Fruit fly (Drosophila melanogaster) whole organism, prepupa: Measurements from ENCODE around the gene CG32201.
A peak's percentile ranks its signal among the peaks of the same experiment; 100 is the strongest.

Experiments
- Blimp-1 ChIP-seq: fragments of 200-800 bp; sonication (Bioruptor generic); optimal IDR thresholded peaks from 3 replicates; lab custom pipeline; 2017; ENCODE audit warnings: missing biosample characterization, missing genetic modification characterization, mild to moderate bottlenecking, moderate library complexity, missing genetic modification reagents
- CG10631 ChIP-seq: fragments of 200-800 bp; sonication (Bioruptor generic); optimal IDR thresholded peaks from 2 replicates; lab custom pipeline; 2016; ENCODE audit warnings: missing biosample characterization, missing genetic modification characterization
- CG10669 ChIP-seq: fragments of 200-800 bp; sonication (Bioruptor generic); optimal IDR thresholded peaks from 3 replicates; lab custom pipeline; 2018; ENCODE audit warnings: missing biosample characterization, mild to moderate bottlenecking, missing genetic modification characterization, moderate library complexity
- CG11294 ChIP-seq: fragments of 200-800 bp; sonication (Bioruptor generic); IDR thresholded peaks from 2 replicates; pipeline ENCODE4 v1.3.6; 2022; ENCODE audit warnings: missing biosample characterization, missing genetic modification characterization
- CG11902 ChIP-seq: fragments of 200-800 bp; sonication (Bioruptor generic); optimal IDR thresholded peaks from 3 replicates; lab custom pipeline; 2016; ENCODE audit warnings: missing biosample characterization, missing genetic modification characterization
- CG15336 ChIP-seq: fragments of 200-800 bp; sonication (Bioruptor generic); IDR thresholded peaks from 2 replicates; pipeline ENCODE4 v1.3.6; 2022; ENCODE audit warnings: missing biosample characterization, missing genetic modification characterization
- CG1621 ChIP-seq: fragments of 200-800 bp; sonication (Bioruptor generic); optimal IDR thresholded peaks from 3 replicates; lab custom pipeline; 2018; ENCODE audit warnings: missing biosample characterization, mild to moderate bottlenecking, missing genetic modification characterization
- CG16779 ChIP-seq: fragments of 200-800 bp; sonication (Bioruptor generic); optimal IDR thresholded peaks from 3 replicates; lab custom pipeline; 2017; ENCODE audit warnings: missing biosample characterization, mild to moderate bottlenecking, missing genetic modification characterization
- CG3032 ChIP-seq: fragments of 200-800 bp; optimal IDR thresholded peaks from 2 replicates; lab custom pipeline; 2019; ENCODE audit warnings: missing biosample characterization, mild to moderate bottlenecking, missing genetic modification characterization, moderate library complexity
- CG31627 ChIP-seq: fragments of 200-800 bp; sonication (Bioruptor generic); optimal IDR thresholded peaks from 3 replicates; lab custom pipeline; 2016; ENCODE audit warnings: missing biosample characterization, missing genetic modification characterization
- CG34406 ChIP-seq: fragments of 200-800 bp; sonication (Bioruptor generic); optimal IDR thresholded peaks from 3 replicates; lab custom pipeline; 2016; ENCODE audit warnings: missing biosample characterization, missing genetic modification characterization
- CG4318 ChIP-seq: fragments of 200-800 bp; sonication (Bioruptor generic); optimal IDR thresholded peaks from 3 replicates; lab custom pipeline; 2017; ENCODE audit warnings: missing biosample characterization, mild to moderate bottlenecking, missing genetic modification characterization
- CG6163 ChIP-seq: fragments of 200-800 bp; sonication (Bioruptor generic); IDR thresholded peaks from 3 replicates; pipeline ENCODE4 v1.3.6; 2022; ENCODE audit warnings: missing biosample characterization, missing genetic modification characterization
- CG6792 ChIP-seq: fragments of 200-800 bp; sonication (Bioruptor generic); optimal IDR thresholded peaks from 3 replicates; lab custom pipeline; 2016; ENCODE audit warnings: missing biosample characterization, missing genetic modification characterization
- CG6808 ChIP-seq: fragments of 200-800 bp; sonication (Bioruptor generic); optimal IDR thresholded peaks from 3 replicates; lab custom pipeline; 2017; ENCODE audit warnings: missing biosample characterization, missing genetic modification characterization, mild to moderate bottlenecking, moderate library complexity, missing genetic modification reagents
- CG6854 ChIP-seq: fragments of 200-800 bp; sonication (Bioruptor generic); optimal IDR thresholded peaks from 2 replicates; lab custom pipeline; 2017; ENCODE audit warnings: missing biosample characterization, mild to moderate bottlenecking, missing genetic modification characterization
- CG7368 ChIP-seq: fragments of 200-800 bp; sonication (Bioruptor generic); optimal IDR thresholded peaks from 3 replicates; lab custom pipeline; 2016; ENCODE audit warnings: missing biosample characterization, missing genetic modification characterization
- CG8119 ChIP-seq: fragments of 200-800 bp; sonication (Bioruptor generic); IDR thresholded peaks from 3 replicates; pipeline ENCODE4 v1.3.6; 2022; ENCODE audit warnings: missing biosample characterization, missing genetic modification characterization
- CG9139 ChIP-seq: fragments of 200-800 bp; sonication (Bioruptor generic); optimal IDR thresholded peaks from 3 replicates; lab custom pipeline; 2017; ENCODE audit warnings: missing biosample characterization, mild to moderate bottlenecking, missing genetic modification characterization
- Eip78C ChIP-seq: fragments of 200-800 bp; sonication (Bioruptor generic); peaks from one replicate; lab custom pipeline; 2016; ENCODE audit warnings: missing biosample characterization, missing genetic modification characterization
- Eip93F ChIP-seq: fragments of 200-800 bp; sonication (Bioruptor generic); optimal IDR thresholded peaks from 2 replicates; lab custom pipeline; 2016; ENCODE audit warnings: missing biosample characterization, mild to moderate bottlenecking, missing genetic modification characterization
- Ets21C ChIP-seq: fragments of 200-800 bp; sonication (Bioruptor generic); optimal IDR thresholded peaks from 3 replicates; lab custom pipeline; 2016; ENCODE audit warnings: missing biosample characterization, missing genetic modification characterization
- Ets96B ChIP-seq: fragments of 200-800 bp; optimal IDR thresholded peaks from 2 replicates; lab custom pipeline; 2019; ENCODE audit warnings: missing biosample characterization, mild to moderate bottlenecking, missing genetic modification characterization, moderate library complexity
- Gug ChIP-seq: fragments of 200-800 bp; sonication (Bioruptor generic); IDR thresholded peaks from 2 replicates; pipeline ENCODE4 v1.3.6; 2022; ENCODE audit warnings: missing biosample characterization, missing genetic modification characterization
- Hr38 ChIP-seq: sonication (Bioruptor generic); optimal IDR thresholded peaks from 2 replicates; lab custom pipeline; 2016; ENCODE audit warnings: missing biosample characterization, missing genetic modification characterization
- Hr39 ChIP-seq: fragments of 200-800 bp; sonication (Bioruptor generic); optimal IDR thresholded peaks from 2 replicates; lab custom pipeline; 2016; ENCODE audit warnings: missing biosample characterization, missing genetic modification characterization
- Met ChIP-seq: fragments of 200-800 bp; sonication (Bioruptor generic); optimal IDR thresholded peaks from 3 replicates; lab custom pipeline; 2016; ENCODE audit warnings: missing biosample characterization, missing genetic modification characterization
- Smox ChIP-seq: fragments of 200-800 bp; sonication (Bioruptor generic); optimal IDR thresholded peaks from 3 replicates; lab custom pipeline; 2016; ENCODE audit warnings: missing biosample characterization, missing genetic modification characterization
- Sox102F ChIP-seq: fragments of 200-800 bp; sonication (Bioruptor generic); optimal IDR thresholded peaks from 2 replicates; lab custom pipeline; 2016; ENCODE audit warnings: missing biosample characterization, mild to moderate bottlenecking, missing genetic modification characterization
- Sox14 ChIP-seq: fragments of 200-800 bp; sonication (Bioruptor generic); optimal IDR thresholded peaks from 3 replicates; lab custom pipeline; 2016; ENCODE audit warnings: missing biosample characterization, missing genetic modification characterization
- Sox15 ChIP-seq: fragments of 200-800 bp; sonication (Bioruptor generic); optimal IDR thresholded peaks from 3 replicates; lab custom pipeline; 2016; ENCODE audit warnings: missing biosample characterization, missing genetic modification characterization
- cyc ChIP-seq: fragments of 200-800 bp; sonication (Bioruptor generic); optimal IDR thresholded peaks from 3 replicates; lab custom pipeline; 2016; ENCODE audit warnings: missing biosample characterization, missing genetic modification characterization
- dsx ChIP-seq: fragments of 200-800 bp; optimal IDR thresholded peaks from 3 replicates; lab custom pipeline; 2019; ENCODE audit warnings: missing biosample characterization, mild to moderate bottlenecking, missing genetic modification characterization, moderate library complexity; ENCODE audit not compliant: poor library complexity, severe bottlenecking
- eg ChIP-seq: fragments of 200-800 bp; sonication (Bioruptor generic); IDR thresholded peaks from 3 replicates; pipeline ENCODE4 v1.3.6; 2022; ENCODE audit warnings: missing biosample characterization, missing genetic modification characterization
- esn ChIP-seq: fragments of 200-800 bp; sonication (Bioruptor generic); optimal IDR thresholded peaks from 2 replicates; lab custom pipeline; 2016; ENCODE audit warnings: missing biosample characterization, mild to moderate bottlenecking, missing genetic modification characterization, moderate library complexity
- fd59A ChIP-seq: fragments of 200-800 bp; sonication (Bioruptor generic); optimal IDR thresholded peaks from 2 replicates; lab custom pipeline; 2017; ENCODE audit warnings: missing biosample characterization, mild to moderate bottlenecking, missing genetic modification characterization, missing genetic modification reagents
- fd85E ChIP-seq: fragments of 200-800 bp; sonication (Bioruptor generic); optimal IDR thresholded peaks from 3 replicates; lab custom pipeline; 2016; ENCODE audit warnings: missing biosample characterization, missing genetic modification characterization
- fkh ChIP-seq: fragments of 200-800 bp; sonication (Bioruptor generic); optimal IDR thresholded peaks from 3 replicates; lab custom pipeline; 2017; ENCODE audit warnings: missing biosample characterization, mild to moderate bottlenecking, missing genetic modification characterization, moderate library complexity
- lz ChIP-seq: fragments of 200-800 bp; sonication (Bioruptor generic); optimal IDR thresholded peaks from 3 replicates; lab custom pipeline; 2016; ENCODE audit warnings: missing biosample characterization, missing genetic modification characterization
- net ChIP-seq: fragments of 200-800 bp; sonication (Bioruptor generic); optimal IDR thresholded peaks from 3 replicates; lab custom pipeline; 2016; ENCODE audit warnings: missing biosample characterization, missing genetic modification characterization
- pdm3 ChIP-seq: fragments of 200-800 bp; sonication (Bioruptor generic); optimal IDR thresholded peaks from 3 replicates; lab custom pipeline; 2016; ENCODE audit warnings: missing biosample characterization, missing genetic modification characterization
- salr ChIP-seq, 2 experiments: fragments of 200-800 bp; sonication (Bioruptor generic); optimal IDR thresholded peaks; 3 replicates each; lab custom pipeline; 2016 to 2018; ENCODE audit warnings: missing biosample characterization in 2 of 2, missing genetic modification characterization in 2 of 2, mild to moderate bottlenecking in 1 of 2
- spab ChIP-seq: fragments of 200-800 bp; sonication (Bioruptor generic); optimal IDR thresholded peaks from 2 replicates; lab custom pipeline; 2017; ENCODE audit warnings: missing biosample characterization, mild to moderate bottlenecking, missing genetic modification characterization, missing genetic modification reagents
- ss ChIP-seq, 2 experiments: fragments of 200-800 bp; sonication (Bioruptor generic); optimal IDR thresholded peaks; 2 replicates in 1 of 2; 3 replicates in 1 of 2; lab custom pipeline; 2017 to 2018; ENCODE audit warnings: mild to moderate bottlenecking in 2 of 2, missing biosample characterization in 2 of 2, missing genetic modification characterization in 2 of 2, moderate library complexity in 1 of 2
- svp ChIP-seq: fragments of 200-800 bp; sonication (Bioruptor generic); peaks from one replicate; lab custom pipeline; 2016; ENCODE audit warnings: missing biosample characterization, missing genetic modification characterization
- topi ChIP-seq: fragments of 200-800 bp; sonication (Bioruptor generic); optimal IDR thresholded peaks from 3 replicates; lab custom pipeline; 2016; ENCODE audit warnings: missing biosample characterization, missing genetic modification characterization

CG32201 gene

DNA sequence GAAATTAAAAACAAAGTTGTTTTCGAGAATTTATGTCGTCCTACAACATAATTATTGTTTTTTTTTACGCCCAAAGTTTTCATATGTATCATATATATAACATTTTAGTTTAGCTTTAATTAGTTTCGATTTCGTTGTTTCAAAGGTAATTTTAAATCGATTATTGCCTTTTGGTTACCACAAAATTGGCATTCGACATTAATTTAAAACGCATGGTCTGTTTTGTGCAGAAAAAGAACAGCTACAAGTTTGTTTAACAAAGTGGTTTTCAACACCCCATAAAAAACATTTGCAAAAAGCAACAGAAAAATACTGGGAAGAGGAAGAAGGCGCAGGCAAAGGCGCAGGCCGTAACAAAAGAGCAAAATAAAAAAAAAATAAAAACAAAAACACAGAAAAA is 29.1 kb downstream of the CG32201 start (continued):
- TF ChIP-seq pdm3 (GFP tag; lab: Kevin White, UChicago) (no peak), CG34406 (GFP tag; lab: Kevin White, UChicago) (peak; percentile 4), CG10669 (GFP tag; lab: Kevin White, UChicago) (no peak), eg (GFP tag; lab: Robert Waterston, UW) (no peak; the same call in 1 of the 3 replicates), Smox (GFP tag; lab: Kevin White, UChicago) (no peak), CG31627 (GFP tag; lab: Kevin White, UChicago) (no peak), CG11294 (GFP tag; lab: Robert Waterston, UW) (no peak), CG4318 (GFP tag; lab: Kevin White, UChicago) (no peak), Sox15 (GFP tag; lab: Kevin White, UChicago) (no peak), CG10631 (GFP tag; lab: Kevin White, UChicago) (peak; percentile 2), Hr38 (GFP tag; lab: Kevin White, UChicago) (no peak), Met (GFP tag; lab: Kevin White, UChicago) (peak; percentile 17), CG1621 (tag; lab: Kevin White, UChicago) (no peak), CG8119 (GFP tag; lab: Robert Waterston, UW) (no peak), fkh (GFP tag; lab: Kevin White, UChicago) (no peak), salr (GFP tag; optimal IDR thresholded peaks at IDR 0.05; lab: Kevin White, UChicago) (peak in 1 of 2 experiments; percentile 11), Ets21C (GFP tag; lab: Kevin White, UChicago) (no peak), esn (GFP tag; lab: Kevin White, UChicago) (peak; percentile 13), lz (GFP tag; lab: Kevin White, UChicago) (no peak), svp (GFP tag; lab: Kevin White, UChicago) (peak; percentile 19), CG7368 (no peak), Ets96B (tag; lab: Kevin White, UChicago) (no peak), CG11902 (GFP tag; lab: Kevin White, UChicago) (no peak), CG6163 (no peak), Blimp-1 (GFP tag; lab: Kevin White, UChicago) (no peak), dsx (GFP tag; lab: Kevin White, UChicago) (no peak), cyc (GFP tag; lab: Kevin White, UChicago) (no peak), Gug (GFP tag; lab: Robert Waterston, UW) (no peak), CG3032 (tag; lab: Kevin White, UChicago) (no peak), fd59A (GFP tag; lab: Kevin White, UChicago) (no peak), topi (GFP tag; lab: Kevin White, UChicago) (no peak)

DNA sequence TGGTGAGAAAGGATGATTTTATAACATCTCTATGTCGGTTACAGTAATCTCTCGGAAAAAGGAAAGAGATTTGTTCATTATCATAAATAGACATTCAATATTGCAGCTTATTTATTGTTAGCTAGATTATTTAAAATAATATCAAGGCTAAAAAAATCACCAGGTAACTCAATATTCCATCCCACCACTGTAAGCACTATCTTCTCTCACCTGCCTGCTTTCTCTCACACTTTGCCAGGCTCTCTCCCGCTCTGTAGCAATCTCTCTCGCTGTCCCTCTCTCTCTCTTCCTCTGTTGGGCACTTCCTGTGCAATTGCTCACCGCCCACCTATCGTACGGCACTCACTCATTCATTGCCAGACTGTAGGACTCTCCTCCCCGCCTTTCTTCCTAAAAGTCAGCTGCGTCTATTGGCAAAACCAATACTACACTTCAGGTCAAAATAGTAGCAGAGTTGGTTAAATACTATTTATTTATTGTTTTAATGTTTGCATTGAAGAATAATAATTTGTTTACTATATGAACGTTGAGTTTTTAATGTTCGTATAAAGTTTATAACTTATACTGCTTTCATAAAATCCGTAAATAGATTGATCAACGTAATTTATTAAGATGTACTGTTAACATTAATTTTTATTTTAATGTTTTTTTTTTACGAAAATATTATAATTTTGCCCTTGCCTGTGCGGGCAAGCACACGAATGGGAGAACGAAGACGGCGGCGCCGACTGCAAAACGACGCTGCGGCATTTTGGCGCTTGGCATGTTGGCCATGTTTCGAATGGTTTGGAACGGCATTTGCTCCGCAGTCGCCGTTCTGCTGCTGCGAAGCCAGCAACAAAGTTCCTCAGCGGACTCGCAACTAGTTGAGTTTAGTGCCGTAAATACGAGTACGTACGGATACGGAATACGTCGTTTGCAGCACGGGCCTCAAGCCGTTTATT is 31.4 kb downstream of the CG32201 start:
- TF ChIP-seq dsx (GFP tag; lab: Kevin White, UChicago) (peak; percentile 68), spab (GFP tag; lab: Kevin White, UChicago) (peak; percentile 69), fd59A (GFP tag; lab: Kevin White, UChicago) (peak; percentile 72), CG6808 (peak; percentile 68), fd85E (GFP tag; lab: Kevin White, UChicago) (peak; percentile 63), Blimp-1 (GFP tag; lab: Kevin White, UChicago) (peak; percentile 60), Gug (GFP tag; lab: Robert Waterston, UW) (peak; percentile 98), CG6854 (GFP tag; lab: Kevin White, UChicago) (peak; percentile 56), Eip93F (peak; percentile 38), esn (GFP tag; lab: Kevin White, UChicago) (peak; percentile 88), net (GFP tag; lab: Kevin White, UChicago) (peak; percentile 87), Ets21C (GFP tag; lab: Kevin White, UChicago) (peak; percentile 83), CG9139 (GFP tag; lab: Kevin White, UChicago) (peak; percentile 56), Sox102F (GFP tag; lab: Kevin White, UChicago) (peak; percentile 87), CG16779 (peak; percentile 81), CG10669 (GFP tag; lab: Kevin White, UChicago) (peak; percentile 68), CG3032 (tag; lab: Kevin White, UChicago) (peak; percentile 75), ss (GFP tag; optimal IDR thresholded peaks at IDR 0.05; lab: Kevin White, UChicago) (peak; percentile 45 to 70), Hr39 (GFP tag; lab: Kevin White, UChicago) (peak; percentile 95), fkh (GFP tag; lab: Kevin White, UChicago) (peak; percentile 54), CG15336 (peak; percentile 98), Sox14 (peak; percentile 96), Eip78C (GFP tag; lab: Kevin White, UChicago) (peak; percentile 96), CG6792 (GFP tag; lab: Kevin White, UChicago) (peak; percentile 76), pdm3 (GFP tag; lab: Kevin White, UChicago) (peak; percentile 94), CG4318 (GFP tag; lab: Kevin White, UChicago) (peak; percentile 95)
